Fruit fly (Drosophila melanogaster): ENCODE results near the gene CG2258.

The CG2258 gene

dm6 chrX:8058446-8058900, 43.4 kb downstream of the CG2258 start (continued):
- TF ChIP-seq CG7987 (GFP tag; optimal IDR thresholded peaks at IDR 0.05) = peak; percentile 40
- TF ChIP-seq Nf-YC (tag; optimal IDR thresholded peaks at IDR 0.05) = peak; percentile 35
- no peak for TF ChIP-seq jing (GFP tag; optimal IDR thresholded peaks at IDR 0.05)
- TF ChIP-seq Mes4 (GFP tag; optimal IDR thresholded peaks at IDR 0.05) = no peak
- peak; percentile 63; the same call in 2 of the 3 replicates for TF ChIP-seq z (GFP tag; IDR thresholded peaks at IDR 0.05)
- TF ChIP-seq sd (tag; optimal IDR thresholded peaks at IDR 0.05) = peak; percentile 67
- TF ChIP-seq CG34422 (GFP tag; IDR thresholded peaks at IDR 0.05) = no peak
- TF ChIP-seq pita (GFP tag; optimal IDR thresholded peaks at IDR 0.05) = no peak
- TF ChIP-seq CG10321 (GFP tag; IDR thresholded peaks at IDR 0.05) = peak; percentile 95
- no peak for TF ChIP-seq CG7372 (GFP tag; IDR thresholded peaks at IDR 0.05)
- TF ChIP-seq CG6683 (GFP tag; optimal IDR thresholded peaks at IDR 0.05) = peak; percentile 12
- TF ChIP-seq Trl (optimal IDR thresholded peaks at IDR 0.05) = peak; percentile 71 to 88
- peak; percentile 35 for TF ChIP-seq Trl (GFP tag; optimal IDR thresholded peaks at IDR 0.05)
- no peak for TF ChIP-seq Sry-β (GFP tag; optimal IDR thresholded peaks at IDR 0.05)
- no peak for TF ChIP-seq CG1233 (GFP tag; optimal IDR thresholded peaks at IDR 0.05)
- no peak for TF ChIP-seq CG11085 (GFP tag; IDR thresholded peaks at IDR 0.05)
- no peak for TF ChIP-seq Dek (tag; optimal IDR thresholded peaks at IDR 0.05)
- no peak for TF ChIP-seq salm (tag; optimal IDR thresholded peaks at IDR 0.05)
- 0 out of 2 replicates have a peak, but pooled peaks have one; percentile 29 for TF ChIP-seq CG14441 (GFP tag; IDR thresholded peaks at IDR 0.05)
- peak; percentile 18 for TF ChIP-seq da (GFP tag; optimal IDR thresholded peaks at IDR 0.05)

dm6 chrX:8057837-8058445, 44.0 kb downstream of the CG2258 start:
- TF ChIP-seq Blimp-1 (GFP tag; optimal IDR thresholded peaks at IDR 0.05) (peak; percentile 15), pho (GFP tag; optimal IDR thresholded peaks at IDR 0.05) (no peak), CG17385 (GFP tag; optimal IDR thresholded peaks at IDR 0.05) (peak; percentile 99), unc-4 (GFP tag; IDR thresholded peaks at IDR 0.05; ENCODE audit: partially characterized antibody) (0 out of 2 replicates have a peak, but pooled peaks have one; percentile 29), ftz-f1 (GFP tag; optimal IDR thresholded peaks at IDR 0.05) (no peak), HLHmδ (GFP tag; optimal IDR thresholded peaks at IDR 0.05) (peak; percentile 10), D (optimal IDR thresholded peaks at IDR 0.05) (no peak), D (GFP tag; optimal IDR thresholded peaks at IDR 0.05) (peak; percentile 21), CG6175 (GFP tag; IDR thresholded peaks at IDR 0.05) (no peak), Sox100B (GFP tag; optimal IDR thresholded peaks at IDR 0.05) (peak; percentile 39), CG17361 (GFP tag; IDR thresholded peaks at IDR 0.05) (0 out of 3 replicates have a peak, but pooled peaks have one; percentile 12), CG9727 (GFP tag; optimal IDR thresholded peaks at IDR 0.05) (peak; percentile 19), abd-A (tag; optimal IDR thresholded peaks at IDR 0.05) (no peak), Drgx (GFP tag; IDR thresholded peaks at IDR 0.05) (peak; percentile 19; the same call in 1 of the 2 replicates), Trl (optimal IDR thresholded peaks at IDR 0.05) (peak; percentile 97 to 99), Trl (GFP tag; optimal IDR thresholded peaks at IDR 0.05) (no peak), CG15479 (GFP tag; optimal IDR thresholded peaks at IDR 0.05) (no peak), lola (GFP tag; optimal IDR thresholded peaks at IDR 0.05) (peak in 1 of 3 experiments; percentile 13), CG34224 (GFP tag; IDR thresholded peaks at IDR 0.05; ENCODE audit: partially characterized antibody) (peak; percentile 43; the same call in 2 of the 3 replicates), zen2 (GFP tag; IDR thresholded peaks at IDR 0.05; ENCODE audit: partially characterized antibody) (peak; percentile 11; the same call in 1 of the 3 replicates), yki (optimal IDR thresholded peaks at IDR 0.05) (peak; percentile 91), nerfin-1 (tag; optimal IDR thresholded peaks at IDR 0.05) (peak; percentile 68), CG1832 (GFP tag; optimal IDR thresholded peaks at IDR 0.05) (peak; percentile 46), nom (GFP tag; optimal IDR thresholded peaks at IDR 0.05) (peak; percentile 84), CG4360 (GFP tag; IDR thresholded peaks at IDR 0.05) (peak; percentile 39), Dek (tag; optimal IDR thresholded peaks at IDR 0.05) (peak; percentile 6), CG13287 (GFP tag; IDR thresholded peaks at IDR 0.05; ENCODE audit: partially characterized antibody) (peak; percentile 23; the same call in 1 of the 2 replicates), jing (GFP tag; optimal IDR thresholded peaks at IDR 0.05) (no peak), gem (tag; optimal IDR thresholded peaks at IDR 0.05) (peak; percentile 34), CG3726 (GFP tag; IDR thresholded peaks at IDR 0.05) (no peak), dmrt11E (tag; optimal IDR thresholded peaks at IDR 0.05) (peak; percentile 13), CG4854 (GFP tag; optimal IDR thresholded peaks at IDR 0.05) (no peak)

Data from whole organism, embryonic.